Worm (Caenorhabditis elegans) whole organism, L1 larva: ENCODE measurements around the gene nsph-3.2.

Experiments
- C04F5.9 ChIP-seq: sonication (generic microtip); optimal IDR thresholded peaks from 2 replicates; lab custom pipeline; 2016; ENCODE audit warnings: missing genetic modification characterization, missing compliant biosample characterization
- C16A3.4 ChIP-seq: fragments of 150-350 bp; optimal IDR thresholded peaks from 2 replicates; lab custom pipeline; 2014; ENCODE audit warnings: missing biosample characterization, missing genetic modification characterization
- F16B12.6 ChIP-seq: fragments of 150-350 bp; optimal IDR thresholded peaks from 2 replicates; lab custom pipeline; 2014; ENCODE audit warnings: missing biosample characterization, missing genetic modification characterization
- Y116A8C.19 ChIP-seq: sonication (generic microtip); optimal IDR thresholded peaks from 2 replicates; lab custom pipeline; 2016; ENCODE audit warnings: missing compliant biosample characterization, missing genetic modification characterization, borderline replicate concordance
- aly-2 ChIP-seq: fragments of 150-350 bp; optimal IDR thresholded peaks from 2 replicates; lab custom pipeline; 2014; ENCODE audit warnings: missing biosample characterization, missing genetic modification characterization
- ama-1 ChIP-seq: fragments of 150-350 bp; optimal IDR thresholded peaks from 2 replicates; lab custom pipeline; 2014
- ceh-63 ChIP-seq: fragments of 200-800 bp; sonication (Bioruptor generic); optimal IDR thresholded peaks from 2 replicates; lab custom pipeline; 2018; ENCODE audit warnings: mild to moderate bottlenecking, missing genetic modification characterization, missing compliant biosample characterization
- ceh-82 ChIP-seq, 3 experiments: fragments of 150-350 bp in 1 of 3; sonication (generic microtip) in 2 of 3; optimal IDR thresholded peaks; 2 replicates each; lab custom pipeline; 2014 to 2017; ENCODE audit warnings: missing biosample characterization in 3 of 3, missing genetic modification characterization in 3 of 3
- ceh-88 ChIP-seq: fragments of 200-800 bp; sonication (Bioruptor generic); IDR thresholded peaks from 2 replicates; pipeline ENCODE4 v1.3.6; 2022; ENCODE audit warnings: missing genetic modification characterization, missing compliant biosample characterization
- dsc-1 ChIP-seq: sonication (generic microtip); optimal IDR thresholded peaks from 2 replicates; lab custom pipeline; 2016; ENCODE audit warnings: mild to moderate bottlenecking, missing genetic modification characterization, missing compliant biosample characterization
- efl-3 ChIP-seq: fragments of 200-800 bp; sonication (Bioruptor generic); optimal IDR thresholded peaks from 2 replicates; lab custom pipeline; 2018; ENCODE audit warnings: mild to moderate bottlenecking, missing genetic modification characterization, missing compliant biosample characterization
- elt-2 ChIP-seq: sonication (generic microtip); optimal IDR thresholded peaks from 2 replicates; lab custom pipeline; 2016; ENCODE audit warnings: missing genetic modification characterization, mild to moderate bottlenecking, inconsistent platforms, missing compliant biosample characterization, missing genetic modification reagents
- fos-1 ChIP-seq: fragments of 150-350 bp; optimal IDR thresholded peaks from 2 replicates; lab custom pipeline; 2014; ENCODE audit warnings: missing biosample characterization, missing genetic modification characterization
- grh-1 ChIP-seq: fragments of 200-800 bp; sonication (Bioruptor generic); IDR thresholded peaks from 2 replicates; pipeline ENCODE4 v1.3.6; 2022; ENCODE audit warnings: missing genetic modification reagents, missing genetic modification characterization, missing compliant biosample characterization
- hlh-4 ChIP-seq: sonication (generic microtip); optimal IDR thresholded peaks from 2 replicates; lab custom pipeline; 2016; ENCODE audit warnings: mild to moderate bottlenecking, missing genetic modification characterization, missing compliant biosample characterization
- lin-13 ChIP-seq: fragments of 150-350 bp; optimal IDR thresholded peaks from 2 replicates; lab custom pipeline; 2014; ENCODE audit warnings: missing biosample characterization, missing genetic modification reagents, missing genetic modification characterization
- lin-14 ChIP-seq: fragments of 200-800 bp; sonication (Bioruptor generic); optimal IDR thresholded peaks from 2 replicates; lab custom pipeline; 2018; ENCODE audit warnings: mild to moderate bottlenecking, missing genetic modification characterization, moderate library complexity, missing compliant biosample characterization
- mep-1 ChIP-seq: fragments of 150-350 bp; optimal IDR thresholded peaks from 2 replicates; lab custom pipeline; 2014; ENCODE audit warnings: missing biosample characterization, missing genetic modification characterization
- nhr-19 ChIP-seq: fragments of 200-800 bp; sonication (Bioruptor generic); conservative IDR thresholded peaks from 2 replicates; pipeline ENCODE4 v1.3.6; 2022; ENCODE audit warnings: missing genetic modification characterization, missing compliant biosample characterization
- nhr-20 ChIP-seq: sonication (generic microtip); optimal IDR thresholded peaks from 2 replicates; lab custom pipeline; 2016; ENCODE audit warnings: mild to moderate bottlenecking, missing genetic modification characterization, missing compliant biosample characterization
- nhr-28 ChIP-seq: fragments of 150-350 bp; optimal IDR thresholded peaks from 2 replicates; lab custom pipeline; 2014; ENCODE audit warnings: missing biosample characterization, missing genetic modification characterization
- nhr-71 ChIP-seq: sonication (generic microtip); optimal IDR thresholded peaks from 2 replicates; lab custom pipeline; 2016; ENCODE audit warnings: mild to moderate bottlenecking, missing genetic modification characterization, moderate library complexity, missing compliant biosample characterization
- nhr-84 ChIP-seq: sonication (generic microtip); optimal IDR thresholded peaks from 2 replicates; lab custom pipeline; 2017; ENCODE audit warnings: missing biosample characterization, missing genetic modification characterization
- pag-3 ChIP-seq: sonication (generic microtip); optimal IDR thresholded peaks from 2 replicates; lab custom pipeline; 2017; ENCODE audit warnings: missing genetic modification characterization, mild to moderate bottlenecking, missing compliant biosample characterization, antibody characterized with exemption, borderline replicate concordance; ENCODE audit not compliant: insufficient read depth
- pax-3 ChIP-seq: fragments of 200-800 bp; sonication (Bioruptor generic); optimal IDR thresholded peaks from 2 replicates; lab custom pipeline; 2018; ENCODE audit warnings: mild to moderate bottlenecking, missing genetic modification characterization, moderate library complexity, missing compliant biosample characterization
- pqm-1 ChIP-seq: sonication (generic microtip); optimal IDR thresholded peaks from 3 replicates; lab custom pipeline; 2017; ENCODE audit warnings: missing biosample characterization, missing genetic modification characterization
- sox-4 ChIP-seq: sonication (generic microtip); optimal IDR thresholded peaks from 2 replicates; lab custom pipeline; 2016; ENCODE audit warnings: missing genetic modification characterization, missing compliant biosample characterization
- swsn-7 ChIP-seq: sonication (generic microtip); optimal IDR thresholded peaks from 2 replicates; lab custom pipeline; 2016; ENCODE audit warnings: missing genetic modification characterization, missing compliant biosample characterization
- tbx-2 ChIP-seq: sonication (generic microtip); optimal IDR thresholded peaks from 2 replicates; lab custom pipeline; 2016; ENCODE audit warnings: missing genetic modification characterization, missing compliant biosample characterization
- tlp-1 ChIP-seq: fragments of 150-350 bp; optimal IDR thresholded peaks from 2 replicates; lab custom pipeline; 2014; ENCODE audit warnings: missing biosample characterization, missing genetic modification characterization
- unc-30 ChIP-seq: sonication (generic microtip); optimal IDR thresholded peaks from 2 replicates; lab custom pipeline; 2017; ENCODE audit warnings: missing biosample characterization, missing genetic modification characterization
- unc-98 ChIP-seq: fragments of 200-800 bp; sonication (Bioruptor generic); IDR thresholded peaks from 2 replicates; pipeline ENCODE4 v1.3.6; 2022; ENCODE audit warnings: missing genetic modification characterization, missing compliant biosample characterization
- xbp-1 ChIP-seq: sonication (generic microtip); optimal IDR thresholded peaks from 2 replicates; lab custom pipeline; 2016; ENCODE audit warnings: missing genetic modification characterization, missing compliant biosample characterization
- zag-1 ChIP-seq: fragments of 150-350 bp; optimal IDR thresholded peaks from 2 replicates; lab custom pipeline; 2014; ENCODE audit warnings: missing biosample characterization, missing genetic modification characterization
- ztf-11 ChIP-seq, 2 experiments: sonication (generic microtip); optimal IDR thresholded peaks; 2 replicates each; lab custom pipeline; 2016 to 2017; ENCODE audit warnings: missing genetic modification characterization in 2 of 2, missing biosample characterization in 1 of 2, missing compliant biosample characterization in 1 of 2
- ztf-4 ChIP-seq: fragments of 150-350 bp; optimal IDR thresholded peaks from 2 replicates; lab custom pipeline; 2014; ENCODE audit warnings: missing biosample characterization, missing genetic modification characterization

nsph-3.2 gene

ce11 chrIV:10128906-10129386 lies 16.3 kb downstream of the nsph-3.2 start, which contains the start of the genes gtbp-1 and K08F4.3 (continued):
- TF ChIP-seq efl-3 = no peak
- TF ChIP-seq ztf-4 (tag; lab: Kevin White, UChicago) = no peak
- TF ChIP-seq pax-3 (tag; lab: Kevin White, UChicago) = peak; percentile 23
- TF ChIP-seq unc-98 = no peak

- TF ChIP-seq unc-30 (tag; lab: Kevin White, UChicago) (no peak), dsc-1 (no peak), xbp-1 (tag; lab: Kevin White, UChicago) (no peak), mep-1 (no peak), nhr-84 (no peak), pag-3 (no peak), tlp-1 (tag; lab: Kevin White, UChicago) (no peak), pqm-1 (tag; lab: Kevin White, UChicago) (no peak), aly-2 (tag; lab: Kevin White, UChicago) (no peak), swsn-7 (tag; lab: Kevin White, UChicago) (no peak), ceh-88 (no peak), grh-1 (no peak), C04F5.9 (no peak), elt-2 (no peak), tbx-2 (tag; lab: Kevin White, UChicago) (no peak), fos-1 (tag; lab: Kevin White, UChicago) (no peak)
Observed at ce11 chrIV:10129957-10130356, 17.3 kb downstream of the nsph-3.2 start, which contains the start of gene glt-3. Gene glt-3, plus strand, starts transcription at chrIV:10130257.

ce11 chrIV:10135817-10136216 lies 23.1 kb downstream of the nsph-3.2 start, which contains the start of gene K08F4.5:
Gene K08F4.5, minus strand, starts transcription at chrIV:10135917.
- no peak for TF ChIP-seq nhr-71 (tag; lab: Kevin White, UChicago)
- TF ChIP-seq nhr-28 = no peak

- TF ChIP-seq nhr-19 (no peak), ceh-63 (GFP tag; lab: Kevin White, UChicago) (no peak), ama-1 (no peak), Y116A8C.19 (no peak), F16B12.6 (tag; lab: Kevin White, UChicago) (no peak), ztf-11 (tag; optimal IDR thresholded peaks at IDR 0.05; lab: Kevin White, UChicago) (no peak), lin-14 (GFP tag; lab: Kevin White, UChicago) (no peak)
Observed at ce11 chrIV:10137804-10138203, 25.1 kb downstream of the nsph-3.2 start, which contains the start of gene K08F4.12. Gene K08F4.12, plus strand, starts transcription at chrIV:10138104.

ce11 chrIV:10140143-10140542 lies 27.5 kb downstream of the nsph-3.2 start, which contains the start of gene gst-3:
Gene gst-3, minus strand, starts transcription at chrIV:10140243.
- TF ChIP-seq lin-14 (GFP tag; lab: Kevin White, UChicago) (no peak), nhr-20 (tag; lab: Kevin White, UChicago) (no peak), Y116A8C.19 (no peak), tlp-1 (tag; lab: Kevin White, UChicago) (no peak), xbp-1 (tag; lab: Kevin White, UChicago) (no peak), nhr-71 (tag; lab: Kevin White, UChicago) (no peak), grh-1 (no peak), C16A3.4 (tag; lab: Kevin White, UChicago) (no peak), ztf-11 (tag; optimal IDR thresholded peaks at IDR 0.05; lab: Kevin White, UChicago) (no peak), efl-3 (no peak), zag-1 (tag; lab: Kevin White, UChicago) (no peak), sox-4 (tag; lab: Kevin White, UChicago) (no peak), hlh-4 (no peak), ceh-82 (tag; optimal IDR thresholded peaks at IDR 0.05; lab: Kevin White, UChicago) (no peak), lin-13 (GFP tag; lab: Kevin White, UChicago) (no peak)
- TF ChIP-seq, all 84 proteins: peak for 0
